Fruit fly (Drosophila melanogaster) whole organism, wandering third instar larva: ENCODE data around the gene caup.
A peak's percentile ranks its signal among the peaks of the same experiment; 100 is the strongest.

Experiments
- Abd-B ChIP-seq: fragments of >200 bp; optimal IDR thresholded peaks from 2 replicates; lab custom pipeline; 2017; ENCODE audit warnings: missing biosample characterization, missing genetic modification characterization
- CG32264 ChIP-seq: fragments of 200-800 bp; sonication (Bioruptor generic); optimal IDR thresholded peaks from 2 replicates; lab custom pipeline; 2016; ENCODE audit warnings: missing biosample characterization, missing genetic modification characterization
- CG9705 ChIP-seq: fragments of 200-800 bp; sonication (Bioruptor generic); optimal IDR thresholded peaks from 2 replicates; lab custom pipeline; 2018; ENCODE audit warnings: missing biosample characterization, mild to moderate bottlenecking, missing genetic modification characterization
- Dfd ChIP-seq: fragments of >200 bp; optimal IDR thresholded peaks from 2 replicates; lab custom pipeline; 2017; ENCODE audit warnings: missing biosample characterization, missing genetic modification characterization
- Dif ChIP-seq: fragments of 200-275, 200-300 bp; sonication (Bioruptor generic); optimal IDR thresholded peaks from 2 replicates; lab custom pipeline; 2018; ENCODE audit warnings: missing biosample characterization, missing genetic modification characterization; ENCODE audit not compliant: partially characterized antibody
- GATAd ChIP-seq: sonication (Bioruptor generic); optimal IDR thresholded peaks from 2 replicates; lab custom pipeline; 2016; ENCODE audit warnings: missing biosample characterization, missing genetic modification characterization
- HLH106 ChIP-seq: fragments of 200-800 bp; optimal IDR thresholded peaks from 3 replicates; lab custom pipeline; 2019; ENCODE audit warnings: missing biosample characterization, mild to moderate bottlenecking, missing genetic modification characterization, moderate library complexity
- Hnf4 ChIP-seq: fragments of 200-800 bp; sonication (Bioruptor generic); optimal IDR thresholded peaks from 2 replicates; lab custom pipeline; 2016; ENCODE audit warnings: missing biosample characterization, mild to moderate bottlenecking, missing genetic modification characterization
- Hr78 ChIP-seq: fragments of >200 bp; optimal IDR thresholded peaks from 2 replicates; lab custom pipeline; 2017; ENCODE audit warnings: missing biosample characterization, missing genetic modification characterization
- Hr83 ChIP-seq: fragments of 200-300 bp; sonication (Bioruptor generic); optimal IDR thresholded peaks from 2 replicates; lab custom pipeline; 2016; ENCODE audit warnings: missing biosample characterization, mild to moderate bottlenecking, missing genetic modification characterization, moderate library complexity; ENCODE audit not compliant: poor library complexity, severe bottlenecking
- Mio ChIP-seq: sonication (Bioruptor generic); optimal IDR thresholded peaks from 2 replicates; lab custom pipeline; 2016; ENCODE audit warnings: missing biosample characterization, missing genetic modification characterization
- N ChIP-seq: fragments of >200 bp; optimal IDR thresholded peaks from 2 replicates; lab custom pipeline; 2018; ENCODE audit warnings: missing biosample characterization, missing external identifiers, missing genetic modification characterization
- Rel ChIP-seq, 2 experiments: fragments of 200-800 bp; sonication (Bioruptor generic) in 1 of 2; optimal IDR thresholded peaks; 2 replicates in 1 of 2; 3 replicates in 1 of 2; lab custom pipeline; 2016 to 2019; ENCODE audit warnings: mild to moderate bottlenecking in 2 of 2, missing biosample characterization in 2 of 2, missing genetic modification characterization in 2 of 2, moderate library complexity in 1 of 2
- Sp1 ChIP-seq: fragments of 200-800 bp; sonication (Bioruptor generic); optimal IDR thresholded peaks from 3 replicates; lab custom pipeline; 2019; ENCODE audit warnings: missing biosample characterization, mild to moderate bottlenecking, missing genetic modification characterization, moderate library complexity
- Vsx2 ChIP-seq: fragments of 200-300, 225-300 bp; sonication (Bioruptor generic); optimal IDR thresholded peaks from 2 replicates; lab custom pipeline; 2018; ENCODE audit warnings: missing biosample characterization, missing genetic modification characterization; ENCODE audit not compliant: partially characterized antibody
- brk ChIP-seq: fragments of 200-800 bp; sonication (Bioruptor generic); optimal IDR thresholded peaks from 2 replicates; lab custom pipeline; 2016; ENCODE audit warnings: missing biosample characterization, mild to moderate bottlenecking, missing genetic modification characterization
- dl ChIP-seq, 2 experiments: fragments of 175-275, 200-275 bp in 1 of 2; fragments of 200-275 bp in 1 of 2; sonication (Bioruptor generic); optimal IDR thresholded peaks; lab custom pipeline; 2018; ENCODE audit warnings: mild to moderate bottlenecking in 2 of 2, missing biosample characterization in 2 of 2, missing genetic modification characterization in 2 of 2, moderate library complexity in 2 of 2; ENCODE audit not compliant: partially characterized antibody in 2 of 2, insufficient read depth in 1 of 2
- dmrt93B ChIP-seq: fragments of 200-800 bp; sonication (Bioruptor generic); optimal IDR thresholded peaks from 2 replicates; lab custom pipeline; 2018; ENCODE audit warnings: missing biosample characterization, mild to moderate bottlenecking, missing genetic modification characterization
- dsf ChIP-seq: sonication (Bioruptor generic); optimal IDR thresholded peaks from 2 replicates; lab custom pipeline; 2016; ENCODE audit warnings: missing biosample characterization, missing genetic modification characterization, borderline replicate concordance
- foxo ChIP-seq, 2 experiments: fragments of 200-800 bp; sonication (Bioruptor generic); optimal IDR thresholded peaks; 2 replicates in 1 of 2; 3 replicates in 1 of 2; lab custom pipeline; 2016 to 2017; ENCODE audit warnings: missing biosample characterization in 2 of 2, missing genetic modification characterization in 2 of 2
- fru ChIP-seq: fragments of 200-800 bp; sonication (Bioruptor generic); optimal IDR thresholded peaks from 3 replicates; lab custom pipeline; 2016; ENCODE audit warnings: missing biosample characterization, mild to moderate bottlenecking, missing genetic modification characterization
- jim ChIP-seq: fragments of 175-275, 200-325 bp; sonication (Bioruptor generic); optimal IDR thresholded peaks from 2 replicates; lab custom pipeline; 2016; ENCODE audit warnings: missing biosample characterization, mild to moderate bottlenecking, missing genetic modification characterization
- lola ChIP-seq: fragments of >200 bp; optimal IDR thresholded peaks from 2 replicates; lab custom pipeline; 2017; ENCODE audit warnings: missing biosample characterization, missing genetic modification characterization
- pan ChIP-seq: fragments of >200 bp; optimal IDR thresholded peaks from 2 replicates; lab custom pipeline; 2017
- psq ChIP-seq: fragments of 200-800 bp; sonication (Bioruptor generic); optimal IDR thresholded peaks from 3 replicates; lab custom pipeline; 2017; ENCODE audit warnings: missing biosample characterization, mild to moderate bottlenecking, missing genetic modification characterization, moderate library complexity
- rgr ChIP-seq: fragments of 200-800 bp; sonication (Bioruptor generic); optimal IDR thresholded peaks from 3 replicates; lab custom pipeline; 2016; ENCODE audit warnings: missing biosample characterization, mild to moderate bottlenecking, missing genetic modification characterization
- sv ChIP-seq: fragments of 200-800 bp; sonication (Bioruptor generic); optimal IDR thresholded peaks from 3 replicates; lab custom pipeline; 2016; ENCODE audit warnings: missing biosample characterization, missing genetic modification characterization
- tai ChIP-seq: sonication (Bioruptor generic); optimal IDR thresholded peaks from 2 replicates; lab custom pipeline; 2016; ENCODE audit warnings: missing biosample characterization, missing genetic modification characterization
- usp ChIP-seq: fragments of >200 bp; optimal IDR thresholded peaks from 2 replicates; lab custom pipeline; 2017; ENCODE audit warnings: missing biosample characterization, missing genetic modification characterization
- woc ChIP-seq: sonication (Bioruptor generic); optimal IDR thresholded peaks from 2 replicates; lab custom pipeline; 2016; ENCODE audit warnings: missing biosample characterization, mild to moderate bottlenecking, missing genetic modification characterization

The caup gene

DNA sequence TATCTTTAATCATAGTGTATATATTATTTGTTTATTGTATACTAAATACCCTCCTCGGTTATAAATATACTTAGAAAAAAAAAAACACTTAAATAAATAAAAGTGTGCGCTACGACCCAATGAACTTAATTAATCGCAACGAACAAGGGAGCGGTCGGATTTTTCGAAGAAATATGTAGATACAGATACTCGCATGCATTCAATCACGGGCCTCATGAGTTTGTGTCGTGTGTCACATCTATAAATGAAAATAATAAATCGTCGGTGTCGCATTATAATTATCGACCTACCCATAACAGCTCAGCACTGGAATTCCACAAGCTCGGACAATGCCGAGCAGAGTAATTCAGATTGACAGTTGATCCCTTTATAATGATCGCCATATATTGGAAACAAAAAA is 12.4 kb downstream of the caup start:
- TF ChIP-seq tai (GFP tag; lab: Kevin White, UChicago) (no peak), Abd-B (no peak), Hr83 (GFP tag; lab: Kevin White, UChicago) (no peak), pan (lab: Kevin White, UChicago) (no peak), Rel (GFP tag; optimal IDR thresholded peaks at IDR 0.05; lab: Kevin White, UChicago) (no peak), Rel (tag; optimal IDR thresholded peaks at IDR 0.05; lab: Kevin White, UChicago) (no peak), Dfd (GFP tag; lab: Kevin White, UChicago) (no peak), foxo (GFP tag; optimal IDR thresholded peaks at IDR 0.05; lab: Kevin White, UChicago) (no peak), GATAd (GFP tag; lab: Kevin White, UChicago) (no peak), dmrt93B (GFP tag; lab: Kevin White, UChicago) (no peak), Hnf4 (GFP tag; lab: Kevin White, UChicago) (no peak), CG32264 (no peak)

DNA sequence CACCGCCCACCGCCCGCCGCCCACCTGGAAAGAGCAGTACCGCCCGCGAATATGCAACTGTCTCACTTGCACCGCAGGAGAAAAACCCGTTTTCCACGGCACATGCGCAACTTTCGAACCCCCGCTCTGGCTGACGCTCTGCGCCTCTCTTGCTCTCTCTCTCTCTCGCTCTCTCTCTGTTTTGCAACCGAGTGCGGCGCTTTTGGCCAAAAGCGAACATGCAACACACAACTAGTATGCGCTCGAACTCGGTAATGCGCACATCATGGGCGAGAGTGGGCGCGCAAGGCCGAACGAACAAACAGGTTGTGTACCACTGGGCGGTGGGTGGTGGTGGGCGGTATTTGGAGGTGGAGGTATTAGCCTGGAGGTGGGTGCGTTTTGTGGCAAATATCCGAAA is 18.3 kb downstream of the caup start:
- TF ChIP-seq rgr (GFP tag; lab: Kevin White, UChicago) (no peak), Vsx2 (GFP tag; lab: Kevin White, UChicago) (peak; percentile 84), dl (GFP tag; optimal IDR thresholded peaks at IDR 0.05; lab: Kevin White, UChicago; ENCODE audit: insufficient read depth in 1 of 2, partially characterized antibody in 2 of 2) (peak; percentile 84 to 91), Abd-B (no peak), psq (peak; percentile 5), foxo (GFP tag; optimal IDR thresholded peaks at IDR 0.05; lab: Kevin White, UChicago) (no peak), dmrt93B (GFP tag; lab: Kevin White, UChicago) (no peak), Dif (GFP tag; lab: Kevin White, UChicago) (peak; percentile 92), Rel (GFP tag; optimal IDR thresholded peaks at IDR 0.05; lab: Kevin White, UChicago) (no peak), Rel (tag; optimal IDR thresholded peaks at IDR 0.05; lab: Kevin White, UChicago) (no peak)

DNA sequence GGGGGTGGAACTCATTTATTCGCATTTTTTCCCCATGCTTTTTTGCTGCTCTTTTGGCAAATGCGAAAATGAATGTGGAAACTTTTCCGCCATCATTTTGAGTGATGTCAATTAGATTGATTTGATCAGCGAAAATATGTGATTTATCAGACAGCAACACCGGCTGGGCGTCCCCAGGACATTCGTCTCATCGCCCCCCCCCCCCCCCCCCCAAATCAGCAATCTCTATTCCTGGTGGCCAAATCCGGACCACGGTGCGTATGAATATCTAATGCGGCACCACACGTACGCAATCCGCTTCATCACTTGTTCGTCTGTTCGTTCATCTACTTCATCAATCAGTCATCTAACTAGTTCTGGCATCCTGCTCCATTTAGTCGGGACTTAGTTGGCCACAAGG is 25.6 kb downstream of the caup start:
- TF ChIP-seq jim (no peak), Dfd (GFP tag; lab: Kevin White, UChicago) (peak; percentile 72)

DNA sequence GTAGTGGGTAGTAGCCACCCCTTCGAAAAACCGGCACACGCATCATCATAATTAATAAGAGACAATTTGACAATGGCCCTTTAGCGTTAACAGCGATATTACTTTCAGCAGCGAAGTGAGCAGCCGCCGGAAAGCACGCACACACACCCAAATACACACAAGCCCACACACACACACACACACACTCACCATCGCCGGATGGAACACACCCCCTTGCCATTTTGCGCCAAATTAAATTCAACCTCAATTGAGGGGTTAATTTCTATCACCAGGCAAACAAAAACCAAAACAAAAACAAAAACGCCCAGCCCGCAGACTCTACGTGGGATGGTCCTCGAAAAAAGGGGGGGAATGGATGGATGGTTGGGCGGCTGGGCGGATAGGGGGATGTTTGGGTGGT is 28.9 kb downstream of the caup start:
- TF ChIP-seq Dfd (GFP tag; lab: Kevin White, UChicago) = peak; percentile 58
- TF ChIP-seq psq = no peak

DNA sequence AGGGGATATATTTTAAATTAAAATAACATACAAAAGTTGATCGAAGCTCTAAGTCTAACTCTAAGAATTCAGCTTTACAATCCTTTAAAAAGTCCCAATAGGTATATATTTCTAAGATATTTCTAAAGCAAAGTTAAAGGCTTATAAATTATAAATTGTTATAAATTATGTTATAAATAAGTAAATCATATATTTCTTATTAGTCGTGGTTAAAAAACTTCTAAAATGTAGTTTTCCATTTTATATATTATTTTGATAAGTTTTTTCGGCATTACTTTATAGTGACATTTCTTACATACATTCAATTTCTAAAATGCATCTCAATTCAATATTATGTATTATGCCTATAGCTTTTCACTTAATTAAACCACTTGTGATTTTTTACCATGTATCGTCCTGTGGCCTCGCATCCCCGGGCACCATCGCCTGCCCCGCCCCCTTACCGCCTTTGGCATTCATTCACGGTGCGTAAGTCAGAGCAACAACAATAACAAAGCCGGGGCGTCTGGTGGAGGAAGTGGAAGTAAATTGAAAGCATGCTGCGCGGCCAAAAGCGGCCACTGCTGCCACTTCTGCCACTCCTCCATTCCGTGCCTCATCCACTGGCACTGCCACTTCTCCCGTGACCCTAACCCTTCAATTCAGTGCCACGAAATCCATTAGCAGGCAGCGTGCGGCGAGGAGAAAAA is 29.6 kb downstream of the caup start:
- TF ChIP-seq foxo (GFP tag; optimal IDR thresholded peaks at IDR 0.05; lab: Kevin White, UChicago) (peak in 1 of 2 experiments; percentile 3), brk (GFP tag; lab: Kevin White, UChicago) (no peak), woc (GFP tag; lab: Kevin White, UChicago) (no peak), lola (no peak), Hr83 (GFP tag; lab: Kevin White, UChicago) (peak; percentile 21), Sp1 (GFP tag; lab: Kevin White, UChicago) (no peak), tai (GFP tag; lab: Kevin White, UChicago) (no peak), Hr78 (GFP tag; lab: Kevin White, UChicago) (no peak), fru (GFP tag; lab: Kevin White, UChicago) (peak; percentile 13), Rel (GFP tag; optimal IDR thresholded peaks at IDR 0.05; lab: Kevin White, UChicago) (no peak), Rel (tag; optimal IDR thresholded peaks at IDR 0.05; lab: Kevin White, UChicago) (no peak), Dif (GFP tag; lab: Kevin White, UChicago) (no peak)

DNA sequence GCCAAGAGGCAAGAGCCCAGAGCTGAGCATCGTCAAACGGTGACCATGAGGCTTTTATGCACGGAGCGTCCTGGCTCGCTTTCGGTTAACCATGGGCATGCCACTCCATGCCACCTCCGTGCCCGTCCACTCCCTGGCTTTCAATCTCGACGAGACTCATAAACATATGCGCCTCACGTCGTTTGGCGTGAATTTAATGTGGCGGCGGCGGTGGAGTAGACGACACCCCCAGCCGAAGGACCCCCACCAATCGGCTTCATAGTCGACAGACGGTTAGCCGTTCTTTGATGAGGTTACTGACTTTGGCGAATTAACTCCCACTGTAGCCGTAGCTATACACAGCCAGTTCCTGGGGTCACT is 30.2 kb downstream of the caup start:
- no peak for TF ChIP-seq sv (GFP tag; lab: Kevin White, UChicago)
- no peak for TF ChIP-seq Sp1 (GFP tag; lab: Kevin White, UChicago)
- no peak for TF ChIP-seq pan (lab: Kevin White, UChicago)
- TF ChIP-seq fru (GFP tag; lab: Kevin White, UChicago) = no peak
- TF ChIP-seq brk (GFP tag; lab: Kevin White, UChicago) = no peak
- TF ChIP-seq Vsx2 (GFP tag; lab: Kevin White, UChicago) = no peak
- TF ChIP-seq Dif (GFP tag; lab: Kevin White, UChicago) = no peak
- no peak for TF ChIP-seq usp (GFP tag; lab: Kevin White, UChicago)
- no peak for TF ChIP-seq dsf (GFP tag; lab: Kevin White, UChicago)
- TF ChIP-seq Mio = no peak
- no peak for TF ChIP-seq HLH106
- TF ChIP-seq psq = no peak
- TF ChIP-seq N (GFP tag; lab: Kevin White, UChicago) = no peak
- no peak for TF ChIP-seq Dfd (GFP tag; lab: Kevin White, UChicago)
- TF ChIP-seq CG9705 = no peak
- TF ChIP-seq foxo (GFP tag; optimal IDR thresholded peaks at IDR 0.05; lab: Kevin White, UChicago) = no peak
- no peak for TF ChIP-seq dl (GFP tag; optimal IDR thresholded peaks at IDR 0.05; lab: Kevin White, UChicago; ENCODE audit: insufficient read depth in 1 of 2, partially characterized antibody in 2 of 2)
- TF ChIP-seq dmrt93B (GFP tag; lab: Kevin White, UChicago) = no peak
- TF ChIP-seq, all 38 proteins: peak for 0
